Fruit fly (Drosophila melanogaster): ENCODE measurements around the gene GlcAT-S.
A peak's percentile ranks its signal among the peaks of the same experiment; 100 is the strongest.

GlcAT-S gene

dm6 chr2L:9662977-9663376 lies 46.7 kb downstream of the GlcAT-S start (continued):
- TF ChIP-seq Dll (GFP tag; IDR thresholded peaks at IDR 0.05; ENCODE audit: partially characterized antibody) = no peak
- TF ChIP-seq ci (GFP tag; IDR thresholded peaks at IDR 0.05) = no peak
- TF ChIP-seq CG11504 (tag; optimal IDR thresholded peaks at IDR 0.05) = peak; percentile 16
- 0 out of 3 replicates have a peak, but pooled peaks have one; percentile 11 for TF ChIP-seq row (GFP tag; IDR thresholded peaks at IDR 0.05)
- TF ChIP-seq Poxn (GFP tag; IDR thresholded peaks at IDR 0.05) = no peak
- no peak for TF ChIP-seq gcm (GFP tag; optimal IDR thresholded peaks at IDR 0.05)
- TF ChIP-seq CG18599 (GFP tag; optimal IDR thresholded peaks at IDR 0.05) = peak; percentile 60
- no peak for TF ChIP-seq zfh1 (GFP tag; IDR thresholded peaks at IDR 0.05)
- TF ChIP-seq hbn (GFP tag; IDR thresholded peaks at IDR 0.05; ENCODE audit: partially characterized antibody) = no peak
- no peak for TF ChIP-seq Hsf (GFP tag; optimal IDR thresholded peaks at IDR 0.05)
- TF ChIP-seq CG15479 (GFP tag; optimal IDR thresholded peaks at IDR 0.05) = no peak
- no peak for TF ChIP-seq sr (GFP tag; IDR thresholded peaks at IDR 0.05)
- no peak for TF ChIP-seq CG7745 (tag; optimal IDR thresholded peaks at IDR 0.05)
- peak; percentile 43; the same call in 1 of the 2 replicates for TF ChIP-seq CG9932 (GFP tag; IDR thresholded peaks at IDR 0.05)
- TF ChIP-seq sima (GFP tag; optimal IDR thresholded peaks at IDR 0.05) = no peak
- peak; percentile 8 for TF ChIP-seq cwo (GFP tag; optimal IDR thresholded peaks at IDR 0.05)
- no peak for TF ChIP-seq Oaz (GFP tag; IDR thresholded peaks at IDR 0.05)
- no peak for TF ChIP-seq CG9609 (GFP tag; optimal IDR thresholded peaks at IDR 0.05)
- no peak for TF ChIP-seq Neu2 (GFP tag; optimal IDR thresholded peaks at IDR 0.05; ENCODE audit: borderline replicate concordance)
- no peak for TF ChIP-seq lilli (GFP tag; optimal IDR thresholded peaks at IDR 0.05)
- peak; percentile 20 for TF ChIP-seq CG2120 (GFP tag; optimal IDR thresholded peaks at IDR 0.05)
- TF ChIP-seq gfzf (GFP tag; optimal IDR thresholded peaks at IDR 0.05) = no peak
- TF ChIP-seq lab (GFP tag; optimal IDR thresholded peaks at IDR 0.05) = peak; percentile 52
- no peak for TF ChIP-seq emc (GFP tag; optimal IDR thresholded peaks at IDR 0.05)
- no peak for TF ChIP-seq dmrt11E (tag; optimal IDR thresholded peaks at IDR 0.05)
- no peak for TF ChIP-seq maf-S (GFP tag; optimal IDR thresholded peaks at IDR 0.05)
- no peak for TF ChIP-seq Rx (GFP tag; IDR thresholded peaks at IDR 0.05)
- no peak for TF ChIP-seq CG18476 (GFP tag; optimal IDR thresholded peaks at IDR 0.05)
- no peak for TF ChIP-seq Dfd (GFP tag; optimal IDR thresholded peaks at IDR 0.05)
- TF ChIP-seq psq (GFP tag; optimal IDR thresholded peaks at IDR 0.05) = no peak
- TF ChIP-seq Rfx (GFP tag; IDR thresholded peaks at IDR 0.05) = peak; percentile 13; the same call in 1 of the 2 replicates
- TF ChIP-seq luna (GFP tag; optimal IDR thresholded peaks at IDR 0.05) = no peak
- no peak for TF ChIP-seq kni (GFP tag; optimal IDR thresholded peaks at IDR 0.05)
- TF ChIP-seq zf30C (GFP tag; optimal IDR thresholded peaks at IDR 0.05) = no peak

dm6 chr2L:9669354-9669753 lies 53.1 kb downstream of the GlcAT-S start:
- TF ChIP-seq Fer1 (GFP tag; optimal IDR thresholded peaks at IDR 0.05) (peak; percentile 19), Sox102F (GFP tag; optimal IDR thresholded peaks at IDR 0.05) (peak; percentile 7), PHDP (tag; optimal IDR thresholded peaks at IDR 0.05) (peak; percentile 5), Fer3 (tag; optimal IDR thresholded peaks at IDR 0.05) (no peak), Hr51 (GFP tag; optimal IDR thresholded peaks at IDR 0.05) (peak in 1 of 2 experiments; percentile 37), Drgx (GFP tag; IDR thresholded peaks at IDR 0.05) (peak; percentile 92), Sox100B (GFP tag; optimal IDR thresholded peaks at IDR 0.05) (no peak), Rfx (GFP tag; IDR thresholded peaks at IDR 0.05) (peak; percentile 32; the same call in 1 of the 2 replicates), esg (GFP tag; conservative IDR thresholded peaks at IDR 0.05) (no peak), ac (GFP tag; optimal IDR thresholded peaks at IDR 0.05) (no peak), CG2678 (tag; optimal IDR thresholded peaks at IDR 0.05) (peak; percentile 44), pb (GFP tag; optimal IDR thresholded peaks at IDR 0.05) (no peak), CG11696 (GFP tag; IDR thresholded peaks at IDR 0.05) (no peak), lab (GFP tag; optimal IDR thresholded peaks at IDR 0.05) (peak; percentile 50), NK7.1 (GFP tag; optimal IDR thresholded peaks at IDR 0.05) (no peak), CG11504 (tag; optimal IDR thresholded peaks at IDR 0.05) (peak; percentile 47), CG5953 (GFP tag; IDR thresholded peaks at IDR 0.05) (no peak), row (GFP tag; IDR thresholded peaks at IDR 0.05) (peak; percentile 40; the same call in 1 of the 3 replicates), br (optimal IDR thresholded peaks at IDR 0.05) (no peak), ttk (GFP tag; IDR thresholded peaks at IDR 0.05) (0 out of 2 replicates have a peak, but pooled peaks have one; percentile 13), E2f1 (GFP tag; IDR thresholded peaks at IDR 0.05) (0 out of 2 replicates have a peak, but pooled peaks have one; percentile 21), Elba2 (GFP tag; optimal IDR thresholded peaks at IDR 0.05) (no peak)

Data from whole organism, embryonic.